Fruit fly (Drosophila melanogaster): ENCODE results near the gene yellow-f.
A peak's percentile ranks its signal among the peaks of the same experiment; 100 is the strongest.

Gene yellow-f

dm6 chr3R:12993018-12993417 is at the start of gene yellow-f:
Gene yellow-f (minus strand): TSS chr3R:12993201.
- no peak for TF ChIP-seq Crg-1 (GFP tag; optimal IDR thresholded peaks at IDR 0.05)
- TF ChIP-seq pad (GFP tag; optimal IDR thresholded peaks at IDR 0.05) = no peak

dm6 chr3R:13042258-13043032 is 49.4 kb upstream of the yellow-f start, which contains the start of gene snk:
Gene snk (minus strand): TSS chr3R:13042770.
- TF ChIP-seq kay (GFP tag; ENCODE audit: borderline replicate concordance) (no peak), tj (GFP tag; optimal IDR thresholded peaks at IDR 0.05) (no peak), ovo (GFP tag; optimal IDR thresholded peaks at IDR 0.05) (peak; percentile 20), CG12768 (GFP tag; optimal IDR thresholded peaks at IDR 0.05) (no peak), pad (GFP tag; optimal IDR thresholded peaks at IDR 0.05) (peak; percentile 63), cnc (optimal IDR thresholded peaks at IDR 0.05) (no peak), cic (GFP tag; optimal IDR thresholded peaks at IDR 0.05) (no peak), Crg-1 (GFP tag; optimal IDR thresholded peaks at IDR 0.05) (no peak), CG33017 (tag; optimal IDR thresholded peaks at IDR 0.05) (no peak), Clk (GFP tag; optimal IDR thresholded peaks at IDR 0.05) (no peak), CG5204 (GFP tag; optimal IDR thresholded peaks at IDR 0.05) (no peak), Mnt (GFP tag; optimal IDR thresholded peaks at IDR 0.05) (no peak)

DNA sequence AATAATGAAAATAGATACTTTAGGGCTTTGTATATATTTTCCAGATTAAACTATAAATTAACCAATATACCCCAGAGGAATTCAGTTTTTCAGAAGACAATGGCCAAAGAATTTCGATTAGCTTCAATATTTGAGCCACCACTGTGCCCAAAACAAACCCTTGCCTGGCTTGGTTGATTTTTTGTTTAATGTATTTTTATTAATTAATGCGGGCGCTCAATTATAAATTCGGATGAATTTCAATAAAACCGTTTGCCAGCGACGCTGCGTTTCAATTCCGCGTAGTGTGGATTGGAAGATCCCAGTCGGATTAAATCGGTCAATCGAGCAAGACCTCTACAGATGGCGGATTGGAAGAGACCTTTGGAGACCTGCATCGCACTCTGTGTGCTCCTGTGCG is 48.7 kb upstream of the yellow-f start, which contains the start of gene CG11670:
TSS of gene CG11670 (plus strand) at position 301 of the 400 bp plus-strand sequence.
- TF ChIP-seq CG1620 (GFP tag; optimal IDR thresholded peaks at IDR 0.05) = no peak
- TF ChIP-seq cic (GFP tag; optimal IDR thresholded peaks at IDR 0.05) = no peak
- no peak for TF ChIP-seq Crg-1 (GFP tag; optimal IDR thresholded peaks at IDR 0.05)

- TF ChIP-seq CG7045 (GFP tag; optimal IDR thresholded peaks at IDR 0.05) = no peak
- TF ChIP-seq kay (GFP tag; ENCODE audit: borderline replicate concordance) = no peak
- TF ChIP-seq Hr96 (GFP tag; optimal IDR thresholded peaks at IDR 0.05) = no peak
- TF ChIP-seq CG12768 (GFP tag; optimal IDR thresholded peaks at IDR 0.05) = no peak
These were observed 46.1 kb upstream of the yellow-f start for dm6 chr3R:13039037-13039583.

DNA sequence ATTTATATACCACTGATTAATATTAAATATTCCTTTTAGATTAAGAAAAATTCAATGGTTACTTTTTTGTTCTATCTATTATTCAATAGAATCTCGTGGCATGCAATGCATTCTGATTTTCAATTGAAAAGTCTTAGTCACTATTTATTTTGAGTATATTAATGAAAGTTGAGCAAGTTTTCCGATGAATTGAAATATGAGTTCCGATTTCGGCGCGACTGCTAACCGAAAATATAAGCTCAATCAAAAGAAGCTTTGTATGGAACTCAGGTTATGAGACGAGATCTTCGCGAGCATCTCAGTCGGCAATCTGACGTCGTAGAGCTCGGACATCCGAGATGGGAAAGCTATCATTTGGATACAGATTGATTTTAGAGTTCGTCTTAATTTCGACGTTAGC is 45.1 kb upstream of the yellow-f start, which contains the start of gene CG11668:
TSS of gene CG11668 (plus strand) at position 301 of the 400 bp plus-strand sequence.
- TF ChIP-seq tj (GFP tag; optimal IDR thresholded peaks at IDR 0.05) (no peak), bab1 (GFP tag; optimal IDR thresholded peaks at IDR 0.05) (no peak), Clk (GFP tag; optimal IDR thresholded peaks at IDR 0.05) (no peak), CG14711 (tag; optimal IDR thresholded peaks at IDR 0.05) (no peak), kay (GFP tag; ENCODE audit: borderline replicate concordance) (no peak), CG1620 (GFP tag; optimal IDR thresholded peaks at IDR 0.05) (no peak), toe (GFP tag; optimal IDR thresholded peaks at IDR 0.05) (no peak), Mnt (GFP tag; optimal IDR thresholded peaks at IDR 0.05) (no peak), Crg-1 (GFP tag; optimal IDR thresholded peaks at IDR 0.05) (no peak), ovo (GFP tag; optimal IDR thresholded peaks at IDR 0.05) (no peak), cnc (optimal IDR thresholded peaks at IDR 0.05) (no peak), CG33017 (tag; optimal IDR thresholded peaks at IDR 0.05) (no peak), pad (GFP tag; optimal IDR thresholded peaks at IDR 0.05) (no peak), CG11617 (GFP tag; optimal IDR thresholded peaks at IDR 0.05) (no peak), CG12768 (GFP tag; optimal IDR thresholded peaks at IDR 0.05) (no peak), Hr96 (GFP tag; optimal IDR thresholded peaks at IDR 0.05) (no peak), cic (GFP tag; optimal IDR thresholded peaks at IDR 0.05) (no peak), CG7045 (GFP tag; optimal IDR thresholded peaks at IDR 0.05) (no peak), CG7101 (tag; optimal IDR thresholded peaks at IDR 0.05) (no peak), CG5204 (GFP tag; optimal IDR thresholded peaks at IDR 0.05) (no peak)

DNA sequence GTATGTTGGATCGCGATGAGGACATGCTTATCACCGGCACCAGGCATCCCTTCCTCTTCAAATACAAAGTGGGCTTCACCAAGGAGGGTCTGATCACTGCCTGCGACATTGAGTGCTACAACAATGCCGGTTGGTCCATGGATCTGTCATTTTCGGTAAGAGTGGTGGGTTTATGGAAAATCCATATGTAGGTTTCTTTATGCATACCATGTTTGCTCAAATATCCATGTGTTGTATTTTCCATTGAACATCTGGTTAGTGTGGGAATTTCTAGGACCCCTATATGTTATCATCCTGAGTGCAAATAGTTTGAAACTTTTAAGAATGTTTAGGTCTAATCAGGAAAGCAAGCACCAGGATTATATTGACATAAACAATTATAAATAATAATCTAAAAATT is 43.1 kb upstream of the yellow-f start:
- TF ChIP-seq pad (GFP tag; optimal IDR thresholded peaks at IDR 0.05) (no peak), Mnt (GFP tag; optimal IDR thresholded peaks at IDR 0.05) (no peak), kay (GFP tag; ENCODE audit: borderline replicate concordance) (no peak), CG14711 (tag; optimal IDR thresholded peaks at IDR 0.05) (no peak), CG1620 (GFP tag; optimal IDR thresholded peaks at IDR 0.05) (no peak)

- no peak for TF ChIP-seq CG7101 (tag; optimal IDR thresholded peaks at IDR 0.05)
- no peak for TF ChIP-seq CG1620 (GFP tag; optimal IDR thresholded peaks at IDR 0.05)
- no peak for TF ChIP-seq Crg-1 (GFP tag; optimal IDR thresholded peaks at IDR 0.05)
- no peak for TF ChIP-seq CG14711 (tag; optimal IDR thresholded peaks at IDR 0.05)
These were observed 40.7 kb upstream of the yellow-f start for dm6 chr3R:13033670-13034069.

Data from whole organism, adult.